Worm (Caenorhabditis elegans) whole organism, mixed stage, embryonic: ENCODE data around the gene Y113G7B.15.

Experiments used
- M03D4.4 ChIP-seq: sonication (generic microtip); optimal IDR thresholded peaks from 2 replicates; lab custom pipeline; 2017; ENCODE audit warnings: mild to moderate bottlenecking, missing genetic modification characterization, missing compliant biosample characterization
- bed-3 ChIP-seq: fragments of 200-800 bp; sonication (Bioruptor generic); optimal IDR thresholded peaks from 3 replicates; lab custom pipeline; 2018; ENCODE audit warnings: mild to moderate bottlenecking, missing genetic modification characterization, moderate library complexity, missing compliant biosample characterization
- blmp-1 ChIP-seq: fragments of 150-350 bp; optimal IDR thresholded peaks from 2 replicates; lab custom pipeline; 2014; ENCODE audit warnings: missing biosample characterization, missing genetic modification characterization
- ceh-39 ChIP-seq: fragments of 150-350 bp; optimal IDR thresholded peaks from 2 replicates; lab custom pipeline; 2014; ENCODE audit warnings: missing biosample characterization, missing genetic modification characterization
- ceh-43 ChIP-seq: fragments of 200-800 bp; sonication (Bioruptor generic); optimal IDR thresholded peaks from 2 replicates; lab custom pipeline; 2018; ENCODE audit warnings: mild to moderate bottlenecking, missing genetic modification characterization, moderate library complexity, missing compliant biosample characterization
- ceh-83 ChIP-seq: fragments of 200-800 bp; sonication (Bioruptor generic); optimal IDR thresholded peaks from 2 replicates; lab custom pipeline; 2018; ENCODE audit warnings: mild to moderate bottlenecking, missing genetic modification characterization, missing compliant biosample characterization
- ces-1 ChIP-seq: fragments of 150-350 bp; optimal IDR thresholded peaks from 2 replicates; lab custom pipeline; 2014; ENCODE audit warnings: missing biosample characterization, missing genetic modification reagents, missing genetic modification characterization
- cnd-1 ChIP-seq: fragments of 200-800 bp; sonication (Bioruptor generic); optimal IDR thresholded peaks from 2 replicates; lab custom pipeline; 2018; ENCODE audit warnings: mild to moderate bottlenecking, missing genetic modification characterization, missing compliant biosample characterization
- drap-1 ChIP-seq: fragments of 200-800 bp; sonication (Bioruptor generic); optimal IDR thresholded peaks from 3 replicates; lab custom pipeline; 2018; ENCODE audit warnings: mild to moderate bottlenecking, missing genetic modification characterization, missing compliant biosample characterization
- elt-1 ChIP-seq: sonication (generic microtip); optimal IDR thresholded peaks from 2 replicates; lab custom pipeline; 2017; ENCODE audit warnings: missing genetic modification characterization, mild to moderate bottlenecking, missing compliant biosample characterization, antibody characterized with exemption, moderate library complexity, borderline replicate concordance; ENCODE audit not compliant: insufficient read depth
- elt-3 ChIP-seq: fragments of 150-350 bp; optimal IDR thresholded peaks from 2 replicates; lab custom pipeline; 2014; ENCODE audit warnings: missing biosample characterization, missing genetic modification characterization
- flh-1 ChIP-seq: fragments of 200-800 bp; sonication (Bioruptor generic); optimal IDR thresholded peaks from 2 replicates; lab custom pipeline; 2018; ENCODE audit warnings: mild to moderate bottlenecking, missing genetic modification characterization, moderate library complexity, missing compliant biosample characterization
- ham-2 ChIP-seq: fragments of 200-800 bp; sonication (Bioruptor generic); optimal IDR thresholded peaks from 2 replicates; lab custom pipeline; 2018; ENCODE audit warnings: mild to moderate bottlenecking, missing genetic modification characterization, missing compliant biosample characterization
- hlh-1 ChIP-seq: fragments of 150-350 bp; optimal IDR thresholded peaks from 2 replicates; lab custom pipeline; 2014; ENCODE audit warnings: missing biosample characterization, missing genetic modification reagents, missing genetic modification characterization
- lin-13 ChIP-seq: fragments of 150-350 bp; optimal IDR thresholded peaks from 2 replicates; lab custom pipeline; 2014; ENCODE audit warnings: missing biosample characterization, missing genetic modification characterization
- lin-32 ChIP-seq: fragments of 200-800 bp; sonication (Bioruptor generic); optimal IDR thresholded peaks from 2 replicates; lab custom pipeline; 2018; ENCODE audit warnings: mild to moderate bottlenecking, missing genetic modification characterization, missing compliant biosample characterization
- lsy-2 ChIP-seq: fragments of 150-350 bp; optimal IDR thresholded peaks from 2 replicates; lab custom pipeline; 2014; ENCODE audit warnings: missing biosample characterization, missing genetic modification characterization
- mab-5 ChIP-seq: fragments of 150-350 bp; optimal IDR thresholded peaks from 2 replicates; lab custom pipeline; 2014; ENCODE audit warnings: missing biosample characterization, missing genetic modification characterization
- mep-1 ChIP-seq: fragments of 150-350 bp; optimal IDR thresholded peaks from 2 replicates; lab custom pipeline; 2017; ENCODE audit warnings: missing biosample characterization, missing genetic modification reagents, missing genetic modification characterization, inconsistent platforms
- mls-2 ChIP-seq: sonication (generic microtip); optimal IDR thresholded peaks from 2 replicates; lab custom pipeline; 2016; ENCODE audit warnings: mild to moderate bottlenecking, missing genetic modification characterization, moderate library complexity, missing compliant biosample characterization
- nhr-12 ChIP-seq: fragments of 150-350 bp; optimal IDR thresholded peaks from 2 replicates; lab custom pipeline; 2014; ENCODE audit warnings: missing biosample characterization, missing genetic modification characterization
- nhr-2 ChIP-seq: fragments of 150-350 bp; optimal IDR thresholded peaks from 2 replicates; lab custom pipeline; 2014; ENCODE audit warnings: missing biosample characterization, missing genetic modification characterization
- nhr-237 ChIP-seq: fragments of 150-350 bp; optimal IDR thresholded peaks from 2 replicates; lab custom pipeline; 2014; ENCODE audit warnings: missing biosample characterization, missing genetic modification characterization
- nhr-28 ChIP-seq: fragments of 150-350 bp; optimal IDR thresholded peaks from 2 replicates; lab custom pipeline; 2014; ENCODE audit warnings: missing biosample characterization, missing genetic modification characterization
- nhr-76 ChIP-seq: sonication (generic microtip); optimal IDR thresholded peaks from 2 replicates; lab custom pipeline; 2017; ENCODE audit warnings: missing biosample characterization, missing genetic modification characterization
- pha-4 ChIP-seq: fragments of 150-350 bp; optimal IDR thresholded peaks from 2 replicates; lab custom pipeline; 2018; ENCODE audit warnings: missing biosample characterization, missing genetic modification reagents, missing genetic modification characterization
- sem-2 ChIP-seq: fragments of 200-800 bp; sonication (Bioruptor generic); optimal IDR thresholded peaks from 2 replicates; lab custom pipeline; 2018; ENCODE audit warnings: mild to moderate bottlenecking, missing genetic modification characterization, missing compliant biosample characterization
- snpc-4 ChIP-seq: fragments of 150-350 bp; optimal IDR thresholded peaks from 2 replicates; lab custom pipeline; 2014; ENCODE audit warnings: missing biosample characterization, missing genetic modification characterization
- sptf-1 ChIP-seq: sonication (generic microtip); optimal IDR thresholded peaks from 2 replicates; lab custom pipeline; 2017; ENCODE audit warnings: mild to moderate bottlenecking, missing genetic modification characterization, moderate library complexity, missing compliant biosample characterization
- tbx-8 ChIP-seq: fragments of 200-800 bp; sonication (Bioruptor generic); optimal IDR thresholded peaks from 2 replicates; lab custom pipeline; 2018; ENCODE audit warnings: mild to moderate bottlenecking, missing genetic modification characterization, moderate library complexity, missing compliant biosample characterization
- unc-120 ChIP-seq: sonication (generic microtip); optimal IDR thresholded peaks from 2 replicates; lab custom pipeline; 2017; ENCODE audit warnings: missing genetic modification characterization, missing compliant biosample characterization; ENCODE audit not compliant: poor library complexity, severe bottlenecking
- unc-39 ChIP-seq: fragments of 150-350 bp; optimal IDR thresholded peaks from 2 replicates; lab custom pipeline; 2014; ENCODE audit warnings: missing biosample characterization, missing genetic modification characterization
- unc-62 ChIP-seq: fragments of 150-350 bp; optimal IDR thresholded peaks from 2 replicates; lab custom pipeline; 2014; ENCODE audit warnings: missing biosample characterization, missing genetic modification reagents, missing genetic modification characterization
- zip-8 ChIP-seq: fragments of 150-350 bp; optimal IDR thresholded peaks from 2 replicates; lab custom pipeline; 2014; ENCODE audit warnings: missing biosample characterization, missing genetic modification characterization
- ztf-11 ChIP-seq: fragments of 150-350 bp; optimal IDR thresholded peaks from 2 replicates; lab custom pipeline; 2014; ENCODE audit warnings: missing biosample characterization, missing genetic modification characterization

The Y113G7B.15 gene

ce11 chrV:20266992-20267391 is 33.3 kb upstream of the Y113G7B.15 start, which contains the start of gene mdt-17:
Gene mdt-17 (minus strand): TSS chrV:20267247.
- no peak for TF ChIP-seq drap-1 (GFP tag; lab: Kevin White, UChicago)
- TF ChIP-seq nhr-12 (tag; lab: Kevin White, UChicago), result no peak
- no peak for TF ChIP-seq M03D4.4 (tag; lab: Kevin White, UChicago)
- no peak for TF ChIP-seq lsy-2 (tag; lab: Kevin White, UChicago)
- no peak for TF ChIP-seq blmp-1 (tag; lab: Kevin White, UChicago)
- no peak for TF ChIP-seq mab-5 (tag; lab: Kevin White, UChicago)
- TF ChIP-seq snpc-4, result no peak
- TF ChIP-seq mep-1, result no peak
- TF ChIP-seq sem-2 (GFP tag; lab: Kevin White, UChicago), result no peak
- no peak for TF ChIP-seq bed-3 (GFP tag; lab: Kevin White, UChicago)
- TF ChIP-seq cnd-1, result no peak
- TF ChIP-seq lin-32 (GFP tag; lab: Kevin White, UChicago), result no peak

ce11 chrV:20249438-20250120 is 15.9 kb upstream of the Y113G7B.15 start, which contains the start of gene swsn-1:
Gene swsn-1 (minus strand): TSS chrV:20249488.
- TF ChIP-seq ceh-43 (GFP tag; lab: Kevin White, UChicago) (no peak), lsy-2 (tag; lab: Kevin White, UChicago) (peak; percentile 4), ztf-11 (tag; lab: Kevin White, UChicago) (no peak), nhr-28 (tag; lab: Kevin White, UChicago) (no peak), nhr-12 (tag; lab: Kevin White, UChicago) (no peak), hlh-1 (tag; lab: Kevin White, UChicago) (peak; percentile 20), blmp-1 (tag; lab: Kevin White, UChicago) (no peak), nhr-76 (tag; lab: Kevin White, UChicago) (no peak), ceh-83 (GFP tag; lab: Kevin White, UChicago) (no peak), snpc-4 (no peak), mep-1 (peak; percentile 38), lin-32 (GFP tag; lab: Kevin White, UChicago) (peak; percentile 65), pha-4 (tag; lab: Kevin White, UChicago) (no peak), drap-1 (GFP tag; lab: Kevin White, UChicago) (no peak), cnd-1 (peak; percentile 70), nhr-237 (tag; lab: Kevin White, UChicago) (no peak), mls-2 (tag; lab: Kevin White, UChicago) (no peak), M03D4.4 (tag; lab: Kevin White, UChicago) (no peak), tbx-8 (GFP tag; lab: Kevin White, UChicago) (no peak), zip-8 (tag; lab: Kevin White, UChicago) (no peak), ham-2 (no peak), ceh-39 (tag; lab: Kevin White, UChicago) (peak; percentile 85), unc-39 (tag; lab: Kevin White, UChicago) (no peak), flh-1 (GFP tag; lab: Kevin White, UChicago) (no peak), unc-62 (GFP tag; lab: Kevin White, UChicago) (no peak), unc-120 (tag; lab: Kevin White, UChicago) (no peak), elt-3 (tag; lab: Kevin White, UChicago) (no peak), mab-5 (tag; lab: Kevin White, UChicago) (no peak), nhr-2 (tag; lab: Kevin White, UChicago) (no peak), elt-1 (tag; lab: Kevin White, UChicago) (no peak), lin-13 (tag; lab: Kevin White, UChicago) (no peak), ces-1 (GFP tag; lab: Kevin White, UChicago) (peak; percentile 56), bed-3 (GFP tag; lab: Kevin White, UChicago) (no peak), sem-2 (GFP tag; lab: Kevin White, UChicago) (no peak), sptf-1 (tag; lab: Kevin White, UChicago) (no peak)
- TF ChIP-seq, all 35 proteins: peak for 7
